Worm (Caenorhabditis elegans): ENCODE results near the gene subs-4.

DNA sequence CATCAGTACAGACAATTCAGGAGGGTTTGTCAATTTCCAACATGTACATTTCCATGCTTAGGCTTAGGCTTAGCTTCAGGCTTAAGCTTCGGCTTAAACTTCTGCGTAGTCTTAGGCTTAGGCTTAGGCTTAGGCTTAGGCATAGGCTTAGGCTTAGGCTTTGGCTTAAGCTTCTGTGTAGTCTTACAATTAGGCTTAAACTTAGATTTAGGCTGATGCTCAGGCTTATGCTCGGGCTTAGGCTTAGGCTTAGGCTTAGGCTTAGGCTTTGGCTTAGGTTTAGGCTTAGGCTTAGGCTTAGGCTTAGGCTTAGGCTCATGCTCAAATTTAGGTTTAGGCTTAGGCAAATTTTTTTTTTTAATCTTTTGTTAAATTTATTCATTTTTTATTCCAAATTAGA lies 42.8 kb downstream of the subs-4 start:
- TF ChIP-seq nfya-2 (GFP tag; IDR thresholded peaks at IDR 0.05) = no peak
- TF ChIP-seq F10E7.11 (tag; optimal IDR thresholded peaks at IDR 0.05) = no peak
- TF ChIP-seq F33H1.4 (GFP tag; IDR thresholded peaks at IDR 0.05) = no peak
- no peak for TF ChIP-seq B0336.3 (GFP tag; IDR thresholded peaks at IDR 0.05)
